Fruit fly (Drosophila melanogaster): ENCODE results near the gene CG33928.

- TF ChIP-seq net (GFP tag; optimal IDR thresholded peaks at IDR 0.05): peak; percentile 0
- TF ChIP-seq Eip75B (GFP tag; optimal IDR thresholded peaks at IDR 0.05): no peak
- TF ChIP-seq fd59A (GFP tag; optimal IDR thresholded peaks at IDR 0.05): no peak
- no peak for TF ChIP-seq topi (GFP tag; optimal IDR thresholded peaks at IDR 0.05)
- no peak for TF ChIP-seq CG8319 (GFP tag; optimal IDR thresholded peaks at IDR 0.05)
- TF ChIP-seq CG6854 (GFP tag; optimal IDR thresholded peaks at IDR 0.05): no peak
- TF ChIP-seq CG6792 (GFP tag; optimal IDR thresholded peaks at IDR 0.05): no peak
- no peak for TF ChIP-seq Hr38 (GFP tag; optimal IDR thresholded peaks at IDR 0.05)
- no peak for TF ChIP-seq CG11762 (GFP tag; optimal IDR thresholded peaks at IDR 0.05; ENCODE audit: insufficient read depth)
- no peak for TF ChIP-seq Sox102F (GFP tag; optimal IDR thresholded peaks at IDR 0.05)
- TF ChIP-seq CG15336 (GFP tag; IDR thresholded peaks at IDR 0.05): peak; percentile 43
- no peak for TF ChIP-seq acj6 (GFP tag; optimal IDR thresholded peaks at IDR 0.05)
- no peak for TF ChIP-seq Lpt (GFP tag; optimal IDR thresholded peaks at IDR 0.05)
These were observed 39.0 kb downstream of the CG33928 start for dm6 chr2L:17397372-17397771.
